Fruit fly (Drosophila melanogaster) whole organism, embryonic: ENCODE results near the gene CG14110.

ENCODE experiments used
- BEAF-32 ChIP-seq: fragments of 200-800 bp; sonication (Bioruptor generic); optimal IDR thresholded peaks from 3 replicates; lab custom pipeline; 2017; ENCODE audit warnings: missing biosample characterization, missing genetic modification characterization, mild to moderate bottlenecking, moderate library complexity, missing genetic modification reagents
- Bdp1 ChIP-seq: fragments of 200-800 bp; sonication (Bioruptor generic); optimal IDR thresholded peaks from 3 replicates; lab custom pipeline; 2016; ENCODE audit warnings: missing biosample characterization, missing genetic modification characterization
- Blimp-1 ChIP-seq: fragments of 200-800 bp; sonication (Bioruptor generic); optimal IDR thresholded peaks from 3 replicates; lab custom pipeline; 2018; ENCODE audit warnings: missing biosample characterization, missing genetic modification characterization, mild to moderate bottlenecking, moderate library complexity, missing genetic modification reagents
- CG10267 ChIP-seq: fragments of 200-800 bp; sonication (Bioruptor generic); optimal IDR thresholded peaks from 2 replicates; lab custom pipeline; 2018; ENCODE audit warnings: missing biosample characterization, mild to moderate bottlenecking, missing genetic modification characterization, moderate library complexity
- CG10543 ChIP-seq: fragments of 200-800 bp; sonication (Bioruptor generic); optimal IDR thresholded peaks from 3 replicates; lab custom pipeline; 2017; ENCODE audit warnings: missing biosample characterization, mild to moderate bottlenecking, missing genetic modification characterization, moderate library complexity
- CG11456 ChIP-seq: fragments of 200-800 bp; sonication (Bioruptor generic); IDR thresholded peaks from 3 replicates; pipeline ENCODE4 v1.3.6; 2022; ENCODE audit warnings: missing biosample characterization, missing genetic modification characterization
- CG11560 ChIP-seq: fragments of 200-800 bp; sonication (Bioruptor generic); IDR thresholded peaks from 3 replicates; pipeline ENCODE4 v1.3.6; 2022; ENCODE audit warnings: missing biosample characterization, missing genetic modification characterization
- CG12155 ChIP-seq: fragments of 200-800 bp; sonication (Bioruptor generic); optimal IDR thresholded peaks from 3 replicates; lab custom pipeline; 2016; ENCODE audit warnings: missing biosample characterization, missing genetic modification characterization
- CG12942 ChIP-seq: fragments of 200-800 bp; sonication (Bioruptor generic); optimal IDR thresholded peaks from 3 replicates; lab custom pipeline; 2016; ENCODE audit warnings: missing biosample characterization, missing genetic modification characterization
- CG13424 ChIP-seq: fragments of 200-800 bp; sonication (Bioruptor generic); optimal IDR thresholded peaks from 2 replicates; lab custom pipeline; 2019; ENCODE audit warnings: missing biosample characterization, mild to moderate bottlenecking, missing genetic modification characterization, moderate library complexity
- CG1529 ChIP-seq: fragments of 200-800 bp; sonication (Bioruptor generic); optimal IDR thresholded peaks from 3 replicates; lab custom pipeline; 2018; ENCODE audit warnings: missing biosample characterization, missing genetic modification characterization
- CG16813 ChIP-seq: fragments of 200-800 bp; sonication (Bioruptor generic); IDR thresholded peaks from 3 replicates; pipeline ENCODE4 v1.3.6; 2022; ENCODE audit warnings: missing biosample characterization, missing genetic modification characterization; ENCODE audit not compliant: partially characterized antibody
- CG17359 ChIP-seq: fragments of 200-800 bp; sonication (Bioruptor generic); optimal IDR thresholded peaks from 3 replicates; lab custom pipeline; 2018; ENCODE audit warnings: missing biosample characterization, mild to moderate bottlenecking, missing genetic modification characterization, moderate library complexity
- CG17829 ChIP-seq: fragments of 200-800 bp; optimal IDR thresholded peaks from 2 replicates; lab custom pipeline; 2019; ENCODE audit warnings: missing biosample characterization, mild to moderate bottlenecking, missing genetic modification characterization, moderate library complexity
- CG30403 ChIP-seq: fragments of 200-800 bp; sonication (Bioruptor generic); optimal IDR thresholded peaks from 3 replicates; lab custom pipeline; 2016; ENCODE audit warnings: missing biosample characterization, missing genetic modification characterization
- CG32532 ChIP-seq: fragments of 200-800 bp; sonication (Bioruptor generic); IDR thresholded peaks from 2 replicates; pipeline ENCODE4 v1.3.6; 2022; ENCODE audit warnings: missing biosample characterization, missing genetic modification characterization
- CG34422 ChIP-seq: fragments of 200-800 bp; sonication (Bioruptor generic); IDR thresholded peaks from 3 replicates; pipeline ENCODE4 v1.3.6; 2022; ENCODE audit warnings: missing biosample characterization, missing genetic modification characterization
- CG42726 ChIP-seq: fragments of 200-800 bp; sonication (Bioruptor generic); IDR thresholded peaks from 2 replicates; pipeline ENCODE4 v1.3.6; 2022; ENCODE audit warnings: missing biosample characterization, missing genetic modification characterization; ENCODE audit not compliant: partially characterized antibody
- CG5180 ChIP-seq: fragments of 200-800 bp; sonication (Bioruptor generic); optimal IDR thresholded peaks from 3 replicates; lab custom pipeline; 2017; ENCODE audit warnings: missing biosample characterization, missing genetic modification characterization, mild to moderate bottlenecking, moderate library complexity, missing genetic modification reagents
- CG7556 ChIP-seq: fragments of 200-800 bp; sonication (Bioruptor generic); optimal IDR thresholded peaks from 2 replicates; lab custom pipeline; 2017; ENCODE audit warnings: missing biosample characterization, mild to moderate bottlenecking, missing genetic modification characterization
- CG8359 ChIP-seq: fragments of 200-800 bp; sonication (Bioruptor generic); optimal IDR thresholded peaks from 2 replicates; lab custom pipeline; 2017; ENCODE audit warnings: missing biosample characterization, mild to moderate bottlenecking, missing genetic modification characterization, borderline replicate concordance
- CG9797 ChIP-seq: fragments of 200-800 bp; sonication (Bioruptor generic); optimal IDR thresholded peaks from 3 replicates; lab custom pipeline; 2018; ENCODE audit warnings: missing biosample characterization, mild to moderate bottlenecking, missing genetic modification characterization
- D19B ChIP-seq: fragments of 200-800 bp; sonication (Bioruptor generic); optimal IDR thresholded peaks from 2 replicates; lab custom pipeline; 2017; ENCODE audit warnings: missing biosample characterization, mild to moderate bottlenecking, missing genetic modification characterization
- Dfd ChIP-seq, 2 experiments: fragments of >200 bp; optimal IDR thresholded peaks; 2 replicates each; lab custom pipeline; 2017; ENCODE audit warnings: missing biosample characterization in 2 of 2, missing genetic modification characterization in 2 of 2
- E2f2 ChIP-seq: fragments of 200-800 bp; sonication (Bioruptor generic); IDR thresholded peaks from 2 replicates; pipeline ENCODE4 v1.3.6; 2022; ENCODE audit warnings: missing biosample characterization, missing genetic modification characterization
- Fer1 ChIP-seq: fragments of 200-800 bp; sonication (Bioruptor generic); optimal IDR thresholded peaks from 2 replicates; lab custom pipeline; 2017; ENCODE audit warnings: missing biosample characterization, mild to moderate bottlenecking, missing genetic modification characterization
- Fer3 ChIP-seq: fragments of 200-800 bp; sonication (Bioruptor generic); optimal IDR thresholded peaks from 2 replicates; lab custom pipeline; 2018; ENCODE audit warnings: missing biosample characterization, mild to moderate bottlenecking, missing genetic modification characterization, moderate library complexity
- H15 ChIP-seq: fragments of 200-800 bp; sonication (Bioruptor generic); IDR thresholded peaks from 3 replicates; pipeline ENCODE4 v1.3.6; 2022; ENCODE audit warnings: missing biosample characterization, missing genetic modification characterization
- Hr51 ChIP-seq, 2 experiments: fragments of 200-800 bp; sonication (Bioruptor generic); optimal IDR thresholded peaks; 2 replicates in 1 of 2; 3 replicates in 1 of 2; lab custom pipeline; 2016 to 2018; ENCODE audit warnings: missing biosample characterization in 2 of 2, missing genetic modification characterization in 2 of 2, mild to moderate bottlenecking in 1 of 2, moderate library complexity in 1 of 2
- Lpt ChIP-seq: fragments of >200 bp; optimal IDR thresholded peaks from 2 replicates; lab custom pipeline; 2018; ENCODE audit warnings: missing biosample characterization, missing genetic modification characterization
- Scr ChIP-seq: fragments of 200-800 bp; sonication (Bioruptor generic); IDR thresholded peaks from 2 replicates; pipeline ENCODE4 v1.3.6; 2022; ENCODE audit warnings: missing biosample characterization, missing genetic modification characterization; ENCODE audit not compliant: partially characterized antibody
- Sox100B ChIP-seq: fragments of 200-800 bp; sonication (Bioruptor generic); optimal IDR thresholded peaks from 3 replicates; lab custom pipeline; 2018; ENCODE audit warnings: missing biosample characterization, mild to moderate bottlenecking, missing genetic modification characterization
- Vsx1 ChIP-seq: fragments of 200-800 bp; sonication (Bioruptor generic); optimal IDR thresholded peaks from 2 replicates; lab custom pipeline; 2017; ENCODE audit warnings: missing biosample characterization, mild to moderate bottlenecking, missing genetic modification characterization, missing genetic modification reagents
- chif ChIP-seq, 2 experiments: fragments of 200-800 bp; sonication (Bioruptor generic); optimal IDR thresholded peaks; 3 replicates each; lab custom pipeline; 2016; ENCODE audit warnings: missing biosample characterization in 2 of 2, missing genetic modification characterization in 2 of 2
- chinmo ChIP-seq: fragments of 200-800 bp; sonication (Bioruptor generic); IDR thresholded peaks from 4 replicates; pipeline ENCODE4 v1.3.6; 2022; ENCODE audit warnings: missing biosample characterization, missing genetic modification characterization; ENCODE audit not compliant: partially characterized antibody
- disco-r ChIP-seq: fragments of 200-800 bp; sonication (Bioruptor generic); optimal IDR thresholded peaks from 2 replicates; lab custom pipeline; 2016; ENCODE audit warnings: missing biosample characterization, missing genetic modification characterization
- eyg ChIP-seq: fragments of 200-800 bp; sonication (Bioruptor generic); optimal IDR thresholded peaks from 3 replicates; lab custom pipeline; 2016; ENCODE audit warnings: missing biosample characterization, missing genetic modification characterization
- fd102C ChIP-seq: fragments of 200-800 bp; sonication (Bioruptor generic); optimal IDR thresholded peaks from 2 replicates; lab custom pipeline; 2018; ENCODE audit warnings: missing biosample characterization, mild to moderate bottlenecking, missing genetic modification characterization, moderate library complexity
- fd3F ChIP-seq: fragments of 200-800 bp; sonication (Bioruptor generic); optimal IDR thresholded peaks from 2 replicates; lab custom pipeline; 2018; ENCODE audit warnings: missing biosample characterization, mild to moderate bottlenecking, missing genetic modification characterization, moderate library complexity
- fu2 ChIP-seq: fragments of 200-800 bp; sonication (Bioruptor generic); optimal IDR thresholded peaks from 2 replicates; lab custom pipeline; 2016; ENCODE audit warnings: missing biosample characterization, missing genetic modification characterization
- her ChIP-seq: fragments of 200-800 bp; sonication (Bioruptor generic); optimal IDR thresholded peaks from 2 replicates; lab custom pipeline; 2016; ENCODE audit warnings: missing biosample characterization, missing genetic modification characterization
- luna ChIP-seq: fragments of 200-800 bp; sonication (Bioruptor generic); optimal IDR thresholded peaks from 2 replicates; lab custom pipeline; 2016; ENCODE audit warnings: missing biosample characterization, missing genetic modification characterization
- odd ChIP-seq: fragments of 200-800 bp; sonication (Bioruptor generic); optimal IDR thresholded peaks from 2 replicates; lab custom pipeline; 2017; ENCODE audit warnings: missing biosample characterization, mild to moderate bottlenecking, missing genetic modification characterization
- sima ChIP-seq: fragments of 200-800 bp; sonication (Bioruptor generic); optimal IDR thresholded peaks from 2 replicates; lab custom pipeline; 2016; ENCODE audit warnings: missing biosample characterization, missing genetic modification characterization
- sna ChIP-seq: fragments of 200-800 bp; sonication (Bioruptor generic); IDR thresholded peaks from 2 replicates; pipeline ENCODE4 v1.3.6; 2022; ENCODE audit warnings: missing biosample characterization, missing genetic modification characterization; ENCODE audit not compliant: partially characterized antibody
- tio ChIP-seq: fragments of 200-800 bp; sonication (Bioruptor generic); optimal IDR thresholded peaks from 2 replicates; lab custom pipeline; 2017; ENCODE audit warnings: missing biosample characterization, missing genetic modification characterization, inconsistent platforms
- vvl ChIP-seq: fragments of 200-800 bp; sonication (Bioruptor generic); IDR thresholded peaks from 2 replicates; pipeline ENCODE4 v1.3.6; 2022; ENCODE audit warnings: missing biosample characterization, missing genetic modification characterization
- wek ChIP-seq: fragments of 200-800 bp; sonication (Bioruptor generic); optimal IDR thresholded peaks from 3 replicates; lab custom pipeline; 2018; ENCODE audit warnings: missing biosample characterization, mild to moderate bottlenecking, missing genetic modification characterization, moderate library complexity
- z ChIP-seq: fragments of 200-800 bp; sonication (Bioruptor generic); IDR thresholded peaks from 3 replicates; pipeline ENCODE4 v1.3.6; 2022; ENCODE audit warnings: missing biosample characterization, missing genetic modification characterization

CG14110 gene

dm6 chr3L:13412200-13412885 lies 27.8 kb downstream of the CG14110 start, which contains the start of the genes CG10222 and flr (continued):
- TF ChIP-seq chif (GFP tag; optimal IDR thresholded peaks at IDR 0.05; lab: Kevin White, UChicago) (no peak), Fer3 (tag; lab: Kevin White, UChicago) (no peak), fd102C (GFP tag; lab: Kevin White, UChicago) (no peak), H15 (GFP tag; lab: Robert Waterston, UW) (no peak), luna (GFP tag; lab: Kevin White, UChicago) (no peak), her (GFP tag; lab: Kevin White, UChicago) (no peak), CG11560 (tag; lab: Robert Waterston, UW) (no peak), vvl (GFP tag; lab: Robert Waterston, UW) (no peak), CG12155 (no peak), fu2 (GFP tag; lab: Kevin White, UChicago) (no peak), CG17359 (tag; lab: Kevin White, UChicago) (no peak), CG17829 (tag; lab: Kevin White, UChicago) (peak; percentile 40), Sox100B (GFP tag; lab: Kevin White, UChicago) (no peak), eyg (GFP tag; lab: Kevin White, UChicago) (no peak), Scr (GFP tag; lab: Robert Waterston, UW) (peak; percentile 87), CG13424 (tag; lab: Kevin White, UChicago) (peak; percentile 18), sima (GFP tag; lab: Kevin White, UChicago) (no peak), Bdp1 (GFP tag; lab: Kevin White, UChicago) (no peak), tio (GFP tag; lab: Kevin White, UChicago) (no peak), sna (GFP tag; lab: Robert Waterston, UW) (0 out of 2 replicates have a peak, but pooled peaks have one; percentile 51), CG7556 (GFP tag; lab: Kevin White, UChicago) (no peak), Blimp-1 (no peak), CG34422 (GFP tag; lab: Robert Waterston, UW) (no peak), CG12942 (GFP tag; lab: Kevin White, UChicago) (no peak), fd3F (GFP tag; lab: Kevin White, UChicago) (no peak), CG32532 (no peak), CG10543 (peak; percentile 30), Vsx1 (GFP tag; lab: Kevin White, UChicago) (no peak), CG10267 (tag; lab: Kevin White, UChicago) (peak; percentile 42), Dfd (GFP tag; optimal IDR thresholded peaks at IDR 0.05; lab: Kevin White, UChicago) (no peak), chinmo (GFP tag; lab: Robert Waterston, UW) (no peak), Lpt (no peak), CG11456 (GFP tag; lab: Robert Waterston, UW) (no peak), z (GFP tag; lab: Robert Waterston, UW) (no peak), CG16813 (GFP tag; lab: Robert Waterston, UW) (peak; percentile 75), CG1529 (GFP tag; lab: Kevin White, UChicago) (no peak), Hr51 (GFP tag; optimal IDR thresholded peaks at IDR 0.05; lab: Kevin White, UChicago) (no peak), BEAF-32 (GFP tag; lab: Kevin White, UChicago) (peak; percentile 73), CG30403 (GFP tag; lab: Kevin White, UChicago) (peak; percentile 32), CG5180 (GFP tag; lab: Kevin White, UChicago) (no peak), wek (GFP tag; lab: Kevin White, UChicago) (no peak), D19B (no peak), CG9797 (GFP tag; lab: Kevin White, UChicago) (no peak), CG42726 (GFP tag; lab: Robert Waterston, UW) (0 out of 2 replicates have a peak, but pooled peaks have one; percentile 42), disco-r (GFP tag; lab: Kevin White, UChicago) (no peak), E2f2 (peak; percentile 80), odd (no peak), Fer1 (GFP tag; lab: Kevin White, UChicago) (no peak), CG8359 (GFP tag; lab: Kevin White, UChicago) (no peak)
